Fruit fly (Drosophila melanogaster) whole organism, embryonic: ENCODE measurements around the gene Mdh2.
A peak's percentile ranks its signal among the peaks of the same experiment; 100 is the strongest.

ENCODE experiments used
- Aef1 ChIP-seq: fragments of 200-800 bp; sonication (Bioruptor generic); IDR thresholded peaks from 3 replicates; pipeline ENCODE4 v1.3.6; 2022; ENCODE audit warnings: missing biosample characterization, missing genetic modification characterization
- BEAF-32 ChIP-seq: fragments of 200-800 bp; sonication (Bioruptor generic); optimal IDR thresholded peaks from 3 replicates; lab custom pipeline; 2017; ENCODE audit warnings: missing biosample characterization, missing genetic modification characterization, mild to moderate bottlenecking, moderate library complexity, missing genetic modification reagents
- Bgb ChIP-seq: fragments of 200-800 bp; sonication (Bioruptor generic); IDR thresholded peaks from 2 replicates; pipeline ENCODE4 v1.3.6; 2022; ENCODE audit warnings: missing biosample characterization, missing genetic modification characterization; ENCODE audit not compliant: partially characterized antibody
- C15 ChIP-seq: fragments of 200-800 bp; sonication (Bioruptor generic); IDR thresholded peaks from 3 replicates; pipeline ENCODE4 v1.3.6; 2022; ENCODE audit warnings: missing biosample characterization, missing genetic modification characterization
- CG10321 ChIP-seq: fragments of 200-800 bp; sonication (Bioruptor generic); IDR thresholded peaks from 2 replicates; pipeline ENCODE4 v1.3.6; 2022; ENCODE audit warnings: missing biosample characterization, missing genetic modification characterization
- CG10462 ChIP-seq: fragments of 200-800 bp; sonication (Bioruptor generic); optimal IDR thresholded peaks from 2 replicates; lab custom pipeline; 2016; ENCODE audit warnings: missing biosample characterization, missing genetic modification characterization
- CG10979 ChIP-seq: fragments of 200-800 bp; sonication (Bioruptor generic); optimal IDR thresholded peaks from 2 replicates; lab custom pipeline; 2018; ENCODE audit warnings: missing biosample characterization, mild to moderate bottlenecking, missing genetic modification characterization, moderate library complexity
- CG12744 ChIP-seq: fragments of 200-800 bp; sonication (Bioruptor generic); optimal IDR thresholded peaks from 2 replicates; lab custom pipeline; 2016; ENCODE audit warnings: missing biosample characterization, missing genetic modification characterization
- CG12769 ChIP-seq: fragments of 200-800 bp; sonication (Bioruptor generic); optimal IDR thresholded peaks from 2 replicates; lab custom pipeline; 2019; ENCODE audit warnings: missing biosample characterization, mild to moderate bottlenecking, missing genetic modification characterization, moderate library complexity
- CG13287 ChIP-seq: fragments of 200-800 bp; sonication (Bioruptor generic); IDR thresholded peaks from 2 replicates; pipeline ENCODE4 v1.3.6; 2022; ENCODE audit warnings: missing biosample characterization, missing genetic modification characterization; ENCODE audit not compliant: partially characterized antibody
- CG1529 ChIP-seq: fragments of 200-800 bp; sonication (Bioruptor generic); optimal IDR thresholded peaks from 3 replicates; lab custom pipeline; 2018; ENCODE audit warnings: missing biosample characterization, missing genetic modification characterization
- CG17359 ChIP-seq: fragments of 200-800 bp; sonication (Bioruptor generic); optimal IDR thresholded peaks from 3 replicates; lab custom pipeline; 2018; ENCODE audit warnings: missing biosample characterization, mild to moderate bottlenecking, missing genetic modification characterization, moderate library complexity
- CG1792 ChIP-seq: fragments of 200-800 bp; sonication (Bioruptor generic); optimal IDR thresholded peaks from 2 replicates; lab custom pipeline; 2016; ENCODE audit warnings: missing biosample characterization, missing genetic modification characterization
- CG31224 ChIP-seq: fragments of 200-800 bp; sonication (Bioruptor generic); IDR thresholded peaks from 2 replicates; pipeline ENCODE4 v1.3.6; 2022; ENCODE audit warnings: missing biosample characterization, missing genetic modification characterization
- CG4707 ChIP-seq: fragments of 200-800 bp; sonication (Bioruptor generic); optimal IDR thresholded peaks from 2 replicates; lab custom pipeline; 2018; ENCODE audit warnings: missing biosample characterization, mild to moderate bottlenecking, missing genetic modification characterization, moderate library complexity
- CG4854 ChIP-seq: fragments of 200-800 bp; sonication (Bioruptor generic); optimal IDR thresholded peaks from 2 replicates; lab custom pipeline; 2016; ENCODE audit warnings: missing biosample characterization, missing genetic modification characterization, inconsistent platforms
- CG6689 ChIP-seq: fragments of 200-800 bp; sonication (Bioruptor generic); IDR thresholded peaks from 2 replicates; pipeline ENCODE4 v1.3.6; 2022; ENCODE audit warnings: missing biosample characterization, missing genetic modification characterization
- CG8089 ChIP-seq: fragments of 200-800 bp; sonication (Bioruptor generic); optimal IDR thresholded peaks from 3 replicates; lab custom pipeline; 2016; ENCODE audit warnings: missing biosample characterization, missing genetic modification characterization
- CG8290 ChIP-seq, 3 experiments: fragments of 200-800 bp; sonication (Bioruptor generic); optimal IDR thresholded peaks; 2 replicates each; lab custom pipeline; 2016 to 2019; ENCODE audit warnings: missing biosample characterization in 3 of 3, missing genetic modification characterization in 3 of 3, mild to moderate bottlenecking in 2 of 3, moderate library complexity in 1 of 3
- Camta ChIP-seq: fragments of 200-800 bp; sonication (Bioruptor generic); optimal IDR thresholded peaks from 2 replicates; lab custom pipeline; 2016; ENCODE audit warnings: missing biosample characterization, missing genetic modification characterization
- D19A ChIP-seq: fragments of 200-800 bp; optimal IDR thresholded peaks from 3 replicates; lab custom pipeline; 2019; ENCODE audit warnings: missing biosample characterization, mild to moderate bottlenecking, missing genetic modification characterization, moderate library complexity
- HLHmδ ChIP-seq: fragments of 200-800 bp; sonication (Bioruptor generic); optimal IDR thresholded peaks from 2 replicates; lab custom pipeline; 2018; ENCODE audit warnings: missing biosample characterization, mild to moderate bottlenecking, missing genetic modification characterization, moderate library complexity
- HmgZ ChIP-seq: fragments of 200-800 bp; sonication (Bioruptor generic); optimal IDR thresholded peaks from 2 replicates; lab custom pipeline; 2018; ENCODE audit warnings: missing biosample characterization, mild to moderate bottlenecking, missing genetic modification characterization
- MBD-R2 ChIP-seq: fragments of 200-800 bp; sonication (Bioruptor generic); IDR thresholded peaks from 2 replicates; pipeline ENCODE4 v1.3.6; 2022; ENCODE audit warnings: missing biosample characterization, missing genetic modification characterization
- Mrtf ChIP-seq: fragments of 200-800 bp; sonication (Bioruptor generic); IDR thresholded peaks from 3 replicates; pipeline ENCODE4 v1.3.6; 2022; ENCODE audit warnings: missing biosample characterization, missing genetic modification characterization
- NC2β ChIP-seq: fragments of 200-800 bp; sonication (Bioruptor generic); optimal IDR thresholded peaks from 2 replicates; lab custom pipeline; 2016; ENCODE audit warnings: missing biosample characterization, missing genetic modification characterization
- Oli ChIP-seq: fragments of 200-800 bp; sonication (Bioruptor generic); optimal IDR thresholded peaks from 2 replicates; lab custom pipeline; 2018; ENCODE audit warnings: missing biosample characterization, mild to moderate bottlenecking, missing genetic modification characterization, moderate library complexity
- Opbp ChIP-seq: fragments of 200-800 bp; sonication (Bioruptor generic); IDR thresholded peaks from 3 replicates; pipeline ENCODE4 v1.3.6; 2022; ENCODE audit warnings: missing biosample characterization, missing genetic modification characterization; ENCODE audit not compliant: partially characterized antibody
- Rx ChIP-seq: fragments of 200-800 bp; sonication (Bioruptor generic); IDR thresholded peaks from 2 replicates; pipeline ENCODE4 v1.3.6; 2022; ENCODE audit warnings: missing biosample characterization, missing genetic modification characterization
- TFAM ChIP-seq: fragments of 200-800 bp; sonication (Bioruptor generic); optimal IDR thresholded peaks from 2 replicates; lab custom pipeline; 2017; ENCODE audit warnings: missing biosample characterization, missing genetic modification characterization, inconsistent platforms
- Taf1 ChIP-seq: fragments of 200-800 bp; sonication (Bioruptor generic); IDR thresholded peaks from 2 replicates; pipeline ENCODE4 v1.3.6; 2022; ENCODE audit warnings: missing biosample characterization, missing genetic modification characterization
- Xrp1 ChIP-seq: fragments of 200-800 bp; sonication (Bioruptor generic); IDR thresholded peaks from 2 replicates; pipeline ENCODE4 v1.3.6; 2022; ENCODE audit warnings: missing biosample characterization, missing genetic modification characterization
- bowl ChIP-seq: fragments of 200-800 bp; sonication (Bioruptor generic); IDR thresholded peaks from 2 replicates; pipeline ENCODE4 v1.3.6; 2022; ENCODE audit warnings: missing biosample characterization, missing genetic modification characterization
- btn ChIP-seq: fragments of 200-800 bp; sonication (Bioruptor generic); optimal IDR thresholded peaks from 2 replicates; lab custom pipeline; 2016; ENCODE audit warnings: missing biosample characterization, missing genetic modification characterization
- chif ChIP-seq, 2 experiments: fragments of 200-800 bp; sonication (Bioruptor generic); optimal IDR thresholded peaks; 3 replicates each; lab custom pipeline; 2016; ENCODE audit warnings: missing biosample characterization in 2 of 2, missing genetic modification characterization in 2 of 2
- exex ChIP-seq: fragments of 200-800 bp; sonication (Bioruptor generic); optimal IDR thresholded peaks from 4 replicates; lab custom pipeline; 2018; ENCODE audit warnings: missing biosample characterization, mild to moderate bottlenecking, missing genetic modification characterization, moderate library complexity
- fd64A ChIP-seq: fragments of 200-800 bp; sonication (Bioruptor generic); optimal IDR thresholded peaks from 3 replicates; lab custom pipeline; 2018; ENCODE audit warnings: missing biosample characterization, mild to moderate bottlenecking, missing genetic modification characterization
- grn ChIP-seq: fragments of 200-800 bp; sonication (Bioruptor generic); optimal IDR thresholded peaks from 3 replicates; lab custom pipeline; 2017; ENCODE audit warnings: missing biosample characterization, missing genetic modification characterization
- gro ChIP-seq: fragments of 200-800 bp; sonication (Bioruptor generic); optimal IDR thresholded peaks from 2 replicates; lab custom pipeline; 2016; ENCODE audit warnings: missing biosample characterization, missing genetic modification characterization
- kah ChIP-seq: fragments of 200-800 bp; sonication (Bioruptor generic); optimal IDR thresholded peaks from 2 replicates; lab custom pipeline; 2018; ENCODE audit warnings: missing biosample characterization, mild to moderate bottlenecking, missing genetic modification characterization
- lov ChIP-seq, 2 experiments: fragments of 200-800 bp in 1 of 2; fragments of >200 bp in 1 of 2; sonication (Bioruptor generic) in 1 of 2; IDR thresholded peaks in 1 of 2; optimal IDR thresholded peaks in 1 of 2; 2 replicates in 1 of 2; 3 replicates in 1 of 2; pipeline versions ENCODE4 v1.3.6 to Lab custom; 2017 to 2022; ENCODE audit warnings: missing biosample characterization in 1 of 2, missing genetic modification characterization in 1 of 2
- oc ChIP-seq: fragments of 200-800 bp; sonication (Bioruptor generic); optimal IDR thresholded peaks from 2 replicates; lab custom pipeline; 2018; ENCODE audit warnings: missing biosample characterization, mild to moderate bottlenecking, missing genetic modification characterization, moderate library complexity
- odd ChIP-seq: fragments of 200-800 bp; sonication (Bioruptor generic); optimal IDR thresholded peaks from 2 replicates; lab custom pipeline; 2017; ENCODE audit warnings: missing biosample characterization, mild to moderate bottlenecking, missing genetic modification characterization
- org-1 ChIP-seq: fragments of 200-800 bp; sonication (Bioruptor generic); optimal IDR thresholded peaks from 2 replicates; lab custom pipeline; 2017; ENCODE audit warnings: missing biosample characterization, missing genetic modification characterization
- pita ChIP-seq: fragments of 200-800 bp; sonication (Bioruptor generic); optimal IDR thresholded peaks from 2 replicates; lab custom pipeline; 2017; ENCODE audit warnings: missing biosample characterization, mild to moderate bottlenecking, missing genetic modification characterization
- pum ChIP-seq: fragments of 200-800 bp; sonication (Bioruptor generic); optimal IDR thresholded peaks from 2 replicates; lab custom pipeline; 2016; ENCODE audit warnings: missing biosample characterization, missing genetic modification characterization
- ro ChIP-seq: fragments of 200-800 bp; sonication (Bioruptor generic); IDR thresholded peaks from 2 replicates; pipeline ENCODE4 v1.3.6; 2022; ENCODE audit warnings: missing biosample characterization, missing genetic modification characterization
- tio ChIP-seq: fragments of 200-800 bp; sonication (Bioruptor generic); optimal IDR thresholded peaks from 2 replicates; lab custom pipeline; 2017; ENCODE audit warnings: missing biosample characterization, missing genetic modification characterization, inconsistent platforms
- yki ChIP-seq: fragments of >200 bp; optimal IDR thresholded peaks from 3 replicates; lab custom pipeline; 2018

Mdh2 gene

dm6 chr3R:18274328-18275098 is 48.3 kb downstream of the Mdh2 start, which contains the start of the genes Vps39 and eIF1A (continued):
- TF ChIP-seq Aef1 (GFP tag; lab: Robert Waterston, UW) = 0 out of 3 replicates have a peak, but pooled peaks have one; percentile 21
- peak; percentile 31 for TF ChIP-seq Camta (GFP tag; lab: Kevin White, UChicago)
- no peak for TF ChIP-seq CG8089 (GFP tag; lab: Kevin White, UChicago)
- TF ChIP-seq HLHmδ (GFP tag; lab: Kevin White, UChicago) = no peak
- TF ChIP-seq tio (GFP tag; lab: Kevin White, UChicago) = no peak
- TF ChIP-seq Rx (GFP tag; lab: Robert Waterston, UW) = no peak
- no peak for TF ChIP-seq bowl (GFP tag; lab: Robert Waterston, UW)
- no peak for TF ChIP-seq TFAM (GFP tag; lab: Kevin White, UChicago)
- no peak for TF ChIP-seq yki
- no peak for TF ChIP-seq D19A
- no peak for TF ChIP-seq CG12769 (tag; lab: Kevin White, UChicago)
- TF ChIP-seq gro (GFP tag; lab: Kevin White, UChicago) = peak; percentile 43
- TF ChIP-seq CG4854 (GFP tag; lab: Kevin White, UChicago) = no peak
- peak; percentile 37; the same call in 1 of the 2 replicates for TF ChIP-seq CG6689 (GFP tag; lab: Robert Waterston, UW)
- no peak for TF ChIP-seq btn (GFP tag; lab: Kevin White, UChicago)
- TF ChIP-seq odd (GFP tag; lab: Kevin White, UChicago) = no peak
- no peak for TF ChIP-seq CG17359
- TF ChIP-seq CG4707 (GFP tag; lab: Kevin White, UChicago) = no peak
- TF ChIP-seq CG10462 = no peak
- TF ChIP-seq CG12744 = peak; percentile 28
- peak; percentile 40; the same call in 1 of the 2 replicates for TF ChIP-seq Xrp1 (GFP tag; lab: Robert Waterston, UW)
- no peak for TF ChIP-seq ro
- TF ChIP-seq CG1529 = no peak
- TF ChIP-seq lov (optimal IDR thresholded peaks at IDR 0.05; lab: Kevin White, UChicago) = no peak
- TF ChIP-seq lov (GFP tag; IDR thresholded peaks at IDR 0.05; lab: Robert Waterston, UW) = no peak
- TF ChIP-seq kah (GFP tag; lab: Kevin White, UChicago) = no peak
- no peak for TF ChIP-seq fd64A (GFP tag; lab: Kevin White, UChicago)
- TF ChIP-seq MBD-R2 (GFP tag; lab: Robert Waterston, UW) = peak; percentile 69
- TF ChIP-seq CG10321 (GFP tag; lab: Robert Waterston, UW) = no peak
- peak in 1 of 2 experiments; percentile 23 for TF ChIP-seq chif (GFP tag; optimal IDR thresholded peaks at IDR 0.05; lab: Kevin White, UChicago)
- no peak for TF ChIP-seq oc (tag; lab: Kevin White, UChicago)
- no peak for TF ChIP-seq Oli
- no peak for TF ChIP-seq C15 (GFP tag; lab: Robert Waterston, UW)
- peak; percentile 69 for TF ChIP-seq Opbp (GFP tag; lab: Robert Waterston, UW)
- peak; percentile 93 for TF ChIP-seq CG13287
- TF ChIP-seq pum (GFP tag; lab: Kevin White, UChicago) = peak; percentile 32
- TF ChIP-seq BEAF-32 (GFP tag; lab: Kevin White, UChicago) = peak; percentile 92
- TF ChIP-seq pita (GFP tag; lab: Kevin White, UChicago) = no peak
- TF ChIP-seq Taf1 = no peak
- TF ChIP-seq grn (GFP tag; lab: Kevin White, UChicago) = no peak
- no peak for TF ChIP-seq CG1792 (GFP tag; lab: Kevin White, UChicago)
- TF ChIP-seq NC2β (GFP tag; lab: Kevin White, UChicago) = peak; percentile 50
- TF ChIP-seq CG31224 (GFP tag; lab: Robert Waterston, UW) = no peak
- no peak for TF ChIP-seq exex (tag; lab: Kevin White, UChicago)
- TF ChIP-seq CG8290 (GFP tag; optimal IDR thresholded peaks at IDR 0.05; lab: Kevin White, UChicago) = peak; percentile 62
- no peak for TF ChIP-seq CG8290 (tag; optimal IDR thresholded peaks at IDR 0.05; lab: Kevin White, UChicago)
- peak; percentile 86 for TF ChIP-seq Bgb (GFP tag; lab: Robert Waterston, UW)
- peak; percentile 30 for TF ChIP-seq CG10979
- peak; percentile 59 for TF ChIP-seq HmgZ (tag; lab: Kevin White, UChicago)
- no peak for TF ChIP-seq org-1 (GFP tag; lab: Kevin White, UChicago)
- no peak for TF ChIP-seq Mrtf (GFP tag; lab: Robert Waterston, UW)
